Fruit fly (Drosophila melanogaster) whole organism: ENCODE data around the gene fray.

ENCODE experiments used
- CG8478 ChIP-seq: fragments of >200 bp; optimal IDR thresholded peaks from 2 replicates; lab custom pipeline; 2018; ENCODE audit warnings: inconsistent platforms
- pan ChIP-seq: fragments of >200 bp; optimal IDR thresholded peaks from 2 replicates; lab custom pipeline; 2017
- psq ChIP-seq: fragments of >200 bp; optimal IDR thresholded peaks from 2 replicates; lab custom pipeline; 2017
- usp ChIP-seq: fragments of >200 bp; optimal IDR thresholded peaks from 2 replicates; lab custom pipeline; 2017; ENCODE audit warnings: missing biosample characterization, missing genetic modification characterization, mixed read lengths

DNA sequence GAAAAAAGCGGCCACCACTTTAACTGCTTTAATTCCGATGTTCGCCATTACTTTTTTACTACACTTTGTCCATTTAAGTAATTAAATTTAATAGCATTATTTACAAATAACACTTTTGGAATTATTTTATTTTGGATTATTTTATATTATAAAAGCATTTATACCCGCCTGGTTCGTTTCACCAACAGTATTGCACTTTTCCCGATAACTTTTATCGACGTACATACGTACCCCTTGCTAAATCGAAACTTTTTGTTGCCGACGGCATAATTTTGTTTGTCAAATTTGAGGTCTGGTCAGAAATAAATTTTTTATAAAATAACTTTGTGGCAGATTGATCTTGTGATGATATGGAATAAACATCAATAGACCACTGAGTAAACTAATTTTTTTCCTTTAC, 13.3 kb upstream of the fray start, which contains the start of gene CG7691:
- no peak for TF ChIP-seq usp (GFP tag; lab: Kevin White, UChicago)
- no peak for TF ChIP-seq CG8478 (lab: Kevin White, UChicago)
- TF ChIP-seq psq (lab: Kevin White, UChicago): no peak
- TF ChIP-seq pan (lab: Kevin White, UChicago): no peak
